Worm (Caenorhabditis elegans): ENCODE measurements around the gene pro-3.
"Not testable (repeated sequence)": the region's sequence is repeated elsewhere in the genome, so short reads cannot be mapped to it uniquely, and the experiment has no call there.

ce11 chrV:19112590-19112989 is 5.6 kb downstream of the pro-3 start:
- not testable (repeated sequence) for TF ChIP-seq ceh-2, gmeb-2, unc-86 (tag; optimal IDR thresholded peaks at IDR 0.05)
